Worm (Caenorhabditis elegans) whole organism, late embryonic: ENCODE measurements around the gene T08G2.2.

ENCODE experiments used
- C38D4.7 ChIP-seq: fragments of 200-800 bp; sonication (Bioruptor generic); optimal IDR thresholded peaks from 2 replicates; lab custom pipeline; 2018; ENCODE audit warnings: mild to moderate bottlenecking, missing genetic modification characterization, moderate library complexity, missing compliant biosample characterization
- F13H6.1 ChIP-seq: sonication (generic microtip); optimal IDR thresholded peaks from 2 replicates; lab custom pipeline; 2016; ENCODE audit warnings: missing genetic modification characterization, missing compliant biosample characterization
- K02D7.2 ChIP-seq: sonication (generic microtip); optimal IDR thresholded peaks from 2 replicates; lab custom pipeline; 2017; ENCODE audit warnings: mild to moderate bottlenecking, missing genetic modification characterization, missing compliant biosample characterization
- T23F11.4 ChIP-seq: fragments of 200-800 bp; sonication (Bioruptor generic); optimal IDR thresholded peaks from 2 replicates; lab custom pipeline; 2018; ENCODE audit warnings: mild to moderate bottlenecking, missing genetic modification characterization, missing compliant biosample characterization
- Y22D7AL.16 ChIP-seq: sonication (generic microtip); optimal IDR thresholded peaks from 2 replicates; lab custom pipeline; 2016; ENCODE audit warnings: missing genetic modification characterization, missing compliant biosample characterization
- ceh-18 ChIP-seq: sonication (generic microtip); optimal IDR thresholded peaks from 2 replicates; lab custom pipeline; 2016; ENCODE audit warnings: missing genetic modification characterization, missing compliant biosample characterization
- ceh-19 ChIP-seq: fragments of 200-800 bp; sonication (Bioruptor generic); optimal IDR thresholded peaks from 2 replicates; lab custom pipeline; 2018; ENCODE audit warnings: mild to moderate bottlenecking, missing genetic modification characterization, missing compliant biosample characterization
- ceh-2 ChIP-seq: sonication (generic microtip); optimal IDR thresholded peaks from 2 replicates; lab custom pipeline; 2016; ENCODE audit warnings: missing genotype, missing genetic modification characterization, missing compliant biosample characterization
- ceh-22 ChIP-seq: sonication (generic microtip); optimal IDR thresholded peaks from 2 replicates; lab custom pipeline; 2017; ENCODE audit warnings: missing biosample characterization, missing genetic modification characterization
- ceh-30 ChIP-seq: fragments of 150-350 bp; optimal IDR thresholded peaks from 2 replicates; lab custom pipeline; 2014; ENCODE audit warnings: missing biosample characterization, missing genetic modification characterization
- ceh-34 ChIP-seq: sonication (generic microtip); optimal IDR thresholded peaks from 2 replicates; lab custom pipeline; 2016; ENCODE audit warnings: mild to moderate bottlenecking, missing genetic modification characterization, missing compliant biosample characterization
- ceh-45 ChIP-seq: fragments of 200-800 bp; sonication (Bioruptor generic); IDR thresholded peaks from 2 replicates; pipeline ENCODE4 v1.3.6; 2022; ENCODE audit warnings: missing genetic modification reagents, missing genetic modification characterization, missing compliant biosample characterization
- ceh-9 ChIP-seq: sonication (generic microtip); optimal IDR thresholded peaks from 2 replicates; lab custom pipeline; 2016; ENCODE audit warnings: mild to moderate bottlenecking, missing genetic modification characterization, inconsistent platforms, missing compliant biosample characterization
- che-1 ChIP-seq: sonication (generic microtip); optimal IDR thresholded peaks from 2 replicates; lab custom pipeline; 2016; ENCODE audit warnings: mild to moderate bottlenecking, missing genetic modification characterization, missing compliant biosample characterization
- dve-1 ChIP-seq: sonication (generic microtip); optimal IDR thresholded peaks from 2 replicates; lab custom pipeline; 2017; ENCODE audit warnings: antibody characterized with exemption, mild to moderate bottlenecking, missing genetic modification characterization, missing compliant biosample characterization
- elt-2 ChIP-seq: sonication (generic microtip); optimal IDR thresholded peaks from 2 replicates; lab custom pipeline; 2016; ENCODE audit warnings: missing genetic modification reagents, missing genetic modification characterization, missing compliant biosample characterization
- elt-4 ChIP-seq: sonication (generic microtip); optimal IDR thresholded peaks from 2 replicates; lab custom pipeline; 2016; ENCODE audit warnings: missing genetic modification characterization, missing compliant biosample characterization
- ets-4 ChIP-seq: sonication (generic microtip); optimal IDR thresholded peaks from 2 replicates; lab custom pipeline; 2016; ENCODE audit warnings: missing genetic modification characterization, missing compliant biosample characterization
- eyg-1 ChIP-seq: sonication (generic microtip); optimal IDR thresholded peaks from 2 replicates; lab custom pipeline; 2016; ENCODE audit warnings: missing genotype, missing genetic modification characterization, missing compliant biosample characterization
- fax-1 ChIP-seq: sonication (generic microtip); optimal IDR thresholded peaks from 2 replicates; lab custom pipeline; 2016; ENCODE audit warnings: missing genotype, missing genetic modification characterization, missing compliant biosample characterization
- fkh-10 ChIP-seq: fragments of 150-350 bp; optimal IDR thresholded peaks from 2 replicates; lab custom pipeline; 2014; ENCODE audit warnings: missing biosample characterization, missing genetic modification reagents, missing genetic modification characterization
- hlh-13 ChIP-seq: fragments of 200-800 bp; sonication (Bioruptor generic); optimal IDR thresholded peaks from 2 replicates; lab custom pipeline; 2018; ENCODE audit warnings: mild to moderate bottlenecking, missing genetic modification characterization, missing compliant biosample characterization
- hlh-6 ChIP-seq: sonication (generic microtip); optimal IDR thresholded peaks from 2 replicates; lab custom pipeline; 2016; ENCODE audit warnings: missing genotype, missing genetic modification characterization, missing compliant biosample characterization
- lim-6 ChIP-seq: sonication (generic microtip); optimal IDR thresholded peaks from 2 replicates; lab custom pipeline; 2016; ENCODE audit warnings: missing genetic modification characterization, missing compliant biosample characterization
- lin-11 ChIP-seq: fragments of 200-800 bp; sonication (Bioruptor generic); optimal IDR thresholded peaks from 2 replicates; lab custom pipeline; 2018; ENCODE audit warnings: mild to moderate bottlenecking, missing genetic modification characterization, missing compliant biosample characterization
- madf-2 ChIP-seq: sonication (generic microtip); optimal IDR thresholded peaks from 2 replicates; lab custom pipeline; 2017; ENCODE audit warnings: missing genetic modification characterization, missing compliant biosample characterization
- nfya-1 ChIP-seq: sonication (generic microtip); optimal IDR thresholded peaks from 2 replicates; lab custom pipeline; 2017; ENCODE audit warnings: missing genetic modification characterization, mild to moderate bottlenecking, missing compliant biosample characterization, antibody characterized with exemption, moderate library complexity
- nhr-11 ChIP-seq: fragments of 150-350 bp; optimal IDR thresholded peaks from 2 replicates; lab custom pipeline; 2014; ENCODE audit warnings: missing biosample characterization, missing genetic modification characterization
- odd-2 ChIP-seq: sonication (generic microtip); optimal IDR thresholded peaks from 2 replicates; lab custom pipeline; 2017; ENCODE audit warnings: antibody characterized with exemption, mild to moderate bottlenecking, missing genetic modification characterization, missing compliant biosample characterization
- pag-3 ChIP-seq: sonication (generic microtip); optimal IDR thresholded peaks from 2 replicates; lab custom pipeline; 2016; ENCODE audit warnings: missing compliant biosample characterization, missing genetic modification characterization, borderline replicate concordance
- pha-2 ChIP-seq: sonication (generic microtip); optimal IDR thresholded peaks from 2 replicates; lab custom pipeline; 2017; ENCODE audit warnings: mild to moderate bottlenecking, missing genetic modification characterization, missing compliant biosample characterization
- pha-4 ChIP-seq: fragments of 150-350 bp; optimal IDR thresholded peaks from 2 replicates; lab custom pipeline; 2018; ENCODE audit warnings: missing biosample characterization, missing genetic modification reagents, missing genetic modification characterization
- pros-1 ChIP-seq: fragments of 150-350 bp; optimal IDR thresholded peaks from 2 replicates; lab custom pipeline; 2014; ENCODE audit warnings: missing biosample characterization, missing genetic modification reagents, missing genetic modification characterization
- rnt-1 ChIP-seq: sonication (generic microtip); optimal IDR thresholded peaks from 2 replicates; lab custom pipeline; 2016; ENCODE audit warnings: missing genetic modification characterization, missing compliant biosample characterization
- sox-2 ChIP-seq: fragments of 200-800 bp; sonication (Bioruptor generic); IDR thresholded peaks from 2 replicates; pipeline ENCODE4 v1.3.6; 2022; ENCODE audit warnings: missing genetic modification reagents, missing genetic modification characterization, missing compliant biosample characterization
- syd-9 ChIP-seq: sonication (generic microtip); optimal IDR thresholded peaks from 2 replicates; lab custom pipeline; 2016; ENCODE audit warnings: mild to moderate bottlenecking, missing genetic modification characterization, moderate library complexity, missing compliant biosample characterization
- tbx-7 ChIP-seq: sonication (generic microtip); optimal IDR thresholded peaks from 2 replicates; lab custom pipeline; 2016; ENCODE audit warnings: missing genotype, missing genetic modification characterization, missing compliant biosample characterization
- unc-3 ChIP-seq, 2 experiments: fragments of 200-800 bp in 1 of 2; sonication (Bioruptor generic) in 1 of 2; sonication (generic microtip) in 1 of 2; conservative IDR thresholded peaks in 1 of 2; optimal IDR thresholded peaks in 1 of 2; 2 replicates each; pipeline versions ENCODE4 v1.3.6 to Lab custom; 2016 to 2022; ENCODE audit warnings: missing compliant biosample characterization in 2 of 2, missing genetic modification characterization in 2 of 2, missing genetic modification reagents in 1 of 2
- unc-42 ChIP-seq: sonication (generic microtip); optimal IDR thresholded peaks from 2 replicates; lab custom pipeline; 2016; ENCODE audit warnings: missing genotype, missing genetic modification characterization, missing compliant biosample characterization
- unc-86 ChIP-seq: sonication (generic microtip); optimal IDR thresholded peaks from 2 replicates; lab custom pipeline; 2016; ENCODE audit warnings: missing genetic modification characterization, missing compliant biosample characterization

The T08G2.2 gene

DNA sequence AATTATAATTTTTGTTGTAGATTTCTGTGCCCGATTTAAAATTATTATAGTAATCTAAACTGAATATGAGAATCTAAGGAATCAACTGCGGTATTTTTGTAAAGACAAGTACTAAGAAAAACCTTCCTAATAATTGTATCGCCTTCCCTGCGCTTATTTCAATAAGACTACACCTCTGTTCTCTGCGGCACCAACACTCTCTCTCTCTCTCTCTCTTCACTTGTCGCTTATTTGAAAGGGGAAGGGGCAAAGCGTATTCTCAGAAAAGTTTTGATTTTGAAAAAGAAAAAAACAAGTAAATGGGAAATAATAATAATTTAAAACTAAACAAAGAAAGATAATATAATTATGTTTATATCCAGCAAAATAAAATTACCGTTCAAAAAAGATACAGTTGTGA, 27.9 kb downstream of the T08G2.2 start (continued):
- TF ChIP-seq C38D4.7 (no peak), elt-4 (tag; lab: Kevin White, UChicago) (no peak), ceh-30 (tag; lab: Kevin White, UChicago) (no peak), unc-3 (GFP tag; conservative IDR thresholded peaks at IDR 0.05; lab: Robert Waterston, UW) (no peak), unc-3 (tag; optimal IDR thresholded peaks at IDR 0.05; lab: Kevin White, UChicago) (no peak), lim-6 (tag; lab: Kevin White, UChicago) (no peak), lin-11 (tag; lab: Kevin White, UChicago) (no peak), odd-2 (tag; lab: Kevin White, UChicago) (peak; percentile 10), hlh-13 (no peak), unc-86 (tag; lab: Kevin White, UChicago) (no peak), Y22D7AL.16 (tag; lab: Kevin White, UChicago) (no peak), pag-3 (tag; lab: Kevin White, UChicago) (no peak), ceh-9 (tag; lab: Kevin White, UChicago) (no peak), ceh-34 (tag; lab: Kevin White, UChicago) (no peak), syd-9 (tag; lab: Kevin White, UChicago) (no peak), ceh-45 (no peak), ceh-18 (tag; lab: Kevin White, UChicago) (no peak), dve-1 (tag; lab: Kevin White, UChicago) (no peak), nfya-1 (tag; lab: Kevin White, UChicago) (peak; percentile 68), ceh-2 (tag; lab: Kevin White, UChicago) (no peak), fkh-10 (GFP tag; lab: Kevin White, UChicago) (no peak), pha-4 (tag; lab: Kevin White, UChicago) (no peak), eyg-1 (tag; lab: Kevin White, UChicago) (no peak), unc-42 (no peak), K02D7.2 (tag; lab: Kevin White, UChicago) (no peak), pros-1 (no peak), ceh-19 (GFP tag; lab: Kevin White, UChicago) (no peak), F13H6.1 (tag; lab: Kevin White, UChicago) (no peak), ceh-22 (tag; lab: Kevin White, UChicago) (no peak), sox-2 (GFP tag; lab: Robert Waterston, UW) (no peak), rnt-1 (tag; lab: Kevin White, UChicago) (no peak), T23F11.4 (GFP tag; lab: Kevin White, UChicago) (no peak), nhr-11 (no peak), che-1 (tag; lab: Kevin White, UChicago) (no peak), ets-4 (tag; lab: Kevin White, UChicago) (no peak), pha-2 (no peak), tbx-7 (no peak)

- TF ChIP-seq pros-1 (no peak), unc-86 (tag; lab: Kevin White, UChicago) (no peak), dve-1 (tag; lab: Kevin White, UChicago) (no peak)
Measured at ce11 chrX:17180135-17180534, 29.0 kb downstream of the T08G2.2 start.

ce11 chrX:17178239-17178638, 30.9 kb downstream of the T08G2.2 start, which contains the start of gene B0302.2:
Gene B0302.2 (plus strand): TSS chrX:17178539.
- TF ChIP-seq fax-1 (tag; lab: Kevin White, UChicago) (no peak), unc-3 (GFP tag; conservative IDR thresholded peaks at IDR 0.05; lab: Robert Waterston, UW) (no peak), unc-3 (tag; optimal IDR thresholded peaks at IDR 0.05; lab: Kevin White, UChicago) (no peak), madf-2 (tag; lab: Kevin White, UChicago) (no peak), hlh-6 (tag; lab: Kevin White, UChicago) (no peak), elt-2 (tag; lab: Kevin White, UChicago) (no peak), unc-42 (no peak), odd-2 (tag; lab: Kevin White, UChicago) (no peak)
